Fruit fly (Drosophila melanogaster): ENCODE data around the gene Cyp6d5.

Cyp6d5 gene

dm6 chr3R:14054103-14054502, 25.1 kb downstream of the Cyp6d5 start (continued):
- TF ChIP-seq D19A (tag; optimal IDR thresholded peaks at IDR 0.05) (no peak), CG17612 (GFP tag; IDR thresholded peaks at IDR 0.05) (no peak), CG11504 (tag; optimal IDR thresholded peaks at IDR 0.05) (no peak), lbe (GFP tag; optimal IDR thresholded peaks at IDR 0.05) (no peak), CG1602 (GFP tag; optimal IDR thresholded peaks at IDR 0.05) (no peak), D19B (GFP tag; optimal IDR thresholded peaks at IDR 0.05) (no peak), CG11085 (GFP tag; IDR thresholded peaks at IDR 0.05) (no peak), Mrtf (GFP tag; IDR thresholded peaks at IDR 0.05) (0 out of 3 replicates have a peak, but pooled peaks have one; percentile 6), CG8290 (GFP tag; optimal IDR thresholded peaks at IDR 0.05) (no peak), CG8290 (tag; optimal IDR thresholded peaks at IDR 0.05) (peak in 1 of 2 experiments; percentile 45), danr (GFP tag; IDR thresholded peaks at IDR 0.05) (no peak), crc (GFP tag; optimal IDR thresholded peaks at IDR 0.05) (no peak), dmrt99B (tag; optimal IDR thresholded peaks at IDR 0.05) (no peak), Scr (GFP tag; IDR thresholded peaks at IDR 0.05; ENCODE audit: partially characterized antibody) (no peak), Rfx (GFP tag; IDR thresholded peaks at IDR 0.05) (peak; percentile 14; the same call in 1 of the 2 replicates), chinmo (GFP tag; IDR thresholded peaks at IDR 0.05; ENCODE audit: partially characterized antibody) (peak; percentile 80), shn (GFP tag; optimal IDR thresholded peaks at IDR 0.05) (no peak), CG6254 (GFP tag; optimal IDR thresholded peaks at IDR 0.05) (no peak), tio (GFP tag; optimal IDR thresholded peaks at IDR 0.05) (no peak), Trl (optimal IDR thresholded peaks at IDR 0.05) (no peak), Trl (GFP tag; optimal IDR thresholded peaks at IDR 0.05) (no peak), cwo (GFP tag; optimal IDR thresholded peaks at IDR 0.05) (peak; percentile 33), dysf (GFP tag; IDR thresholded peaks at IDR 0.05) (no peak), prd (optimal IDR thresholded peaks at IDR 0.05) (no peak), prd (GFP tag; IDR thresholded peaks at IDR 0.05) (no peak), kah (GFP tag; optimal IDR thresholded peaks at IDR 0.05) (no peak), CG6791 (GFP tag; IDR thresholded peaks at IDR 0.05; ENCODE audit: partially characterized antibody) (no peak), Ets97D (GFP tag; optimal IDR thresholded peaks at IDR 0.05) (no peak), Med (GFP tag) (peak; percentile 74), CG18599 (GFP tag; optimal IDR thresholded peaks at IDR 0.05) (no peak), CG33557 (GFP tag; optimal IDR thresholded peaks at IDR 0.05) (no peak), ci (GFP tag; IDR thresholded peaks at IDR 0.05) (0 out of 3 replicates have a peak, but pooled peaks have one; percentile 15), bowl (GFP tag; IDR thresholded peaks at IDR 0.05) (no peak), Adf1 (GFP tag; IDR thresholded peaks at IDR 0.05) (no peak), maf-S (GFP tag; optimal IDR thresholded peaks at IDR 0.05) (no peak), dm (GFP tag; optimal IDR thresholded peaks at IDR 0.05) (no peak), Atf6 (GFP tag; IDR thresholded peaks at IDR 0.05) (no peak), CG13894 (tag; optimal IDR thresholded peaks at IDR 0.05) (peak; percentile 96), rib (GFP tag; IDR thresholded peaks at IDR 0.05) (peak; percentile 54; the same call in 1 of the 2 replicates), Nf-YA (GFP tag; IDR thresholded peaks at IDR 0.05) (no peak), sens (GFP tag) (no peak), chif (GFP tag; optimal IDR thresholded peaks at IDR 0.05) (no peak), ftz-f1 (GFP tag; optimal IDR thresholded peaks at IDR 0.05) (peak; percentile 67), CG8089 (GFP tag; optimal IDR thresholded peaks at IDR 0.05) (no peak), CG13123 (GFP tag; optimal IDR thresholded peaks at IDR 0.05) (no peak), exex (tag; optimal IDR thresholded peaks at IDR 0.05) (peak; percentile 14), CHES-1-like (GFP tag; optimal IDR thresholded peaks at IDR 0.05) (no peak), CG10979 (tag; optimal IDR thresholded peaks at IDR 0.05) (no peak), sqz (GFP tag; optimal IDR thresholded peaks at IDR 0.05) (no peak), tx (GFP tag; optimal IDR thresholded peaks at IDR 0.05) (no peak), cato (GFP tag; optimal IDR thresholded peaks at IDR 0.05; ENCODE audit: borderline replicate concordance) (no peak)

Measured in whole organism, embryonic.